Fruit fly (Drosophila melanogaster) whole organism, embryonic: ENCODE results near the gene Eig71Ei.

Source experiments
- Abd-B ChIP-seq: fragments of 200-800 bp; sonication (Bioruptor generic); optimal IDR thresholded peaks from 2 replicates; lab custom pipeline; 2018; ENCODE audit warnings: missing biosample characterization, mild to moderate bottlenecking, missing genetic modification characterization, moderate library complexity
- CG10147 ChIP-seq: fragments of 200-800 bp; sonication (Bioruptor generic); optimal IDR thresholded peaks from 2 replicates; lab custom pipeline; 2019; ENCODE audit warnings: missing biosample characterization, mild to moderate bottlenecking, missing genetic modification characterization, moderate library complexity
- CG10543 ChIP-seq: fragments of 200-800 bp; sonication (Bioruptor generic); optimal IDR thresholded peaks from 3 replicates; lab custom pipeline; 2017; ENCODE audit warnings: missing biosample characterization, mild to moderate bottlenecking, missing genetic modification characterization, moderate library complexity
- CG10959 ChIP-seq: fragments of 200-800 bp; sonication (Bioruptor generic); IDR thresholded peaks from 2 replicates; pipeline ENCODE4 v1.3.6; 2022; ENCODE audit warnings: missing biosample characterization, missing genetic modification characterization
- CG11456 ChIP-seq: fragments of 200-800 bp; sonication (Bioruptor generic); IDR thresholded peaks from 3 replicates; pipeline ENCODE4 v1.3.6; 2022; ENCODE audit warnings: missing biosample characterization, missing genetic modification characterization
- CG11504 ChIP-seq: fragments of 200-800 bp; sonication (Bioruptor generic); optimal IDR thresholded peaks from 3 replicates; lab custom pipeline; 2019; ENCODE audit warnings: missing biosample characterization, mild to moderate bottlenecking, missing genetic modification characterization, moderate library complexity
- CG12659 ChIP-seq: fragments of 200-800 bp; sonication (Bioruptor generic); optimal IDR thresholded peaks from 3 replicates; lab custom pipeline; 2017; ENCODE audit warnings: mild to moderate bottlenecking, missing biosample characterization, missing genetic modification reagents, missing genetic modification characterization
- CG12942 ChIP-seq: fragments of 200-800 bp; sonication (Bioruptor generic); optimal IDR thresholded peaks from 3 replicates; lab custom pipeline; 2016; ENCODE audit warnings: missing biosample characterization, missing genetic modification characterization
- CG13894 ChIP-seq: fragments of 200-800 bp; sonication (Bioruptor generic); optimal IDR thresholded peaks from 3 replicates; lab custom pipeline; 2018; ENCODE audit warnings: missing biosample characterization, mild to moderate bottlenecking, missing genetic modification characterization, moderate library complexity
- CG17385 ChIP-seq: fragments of 200-800 bp; sonication (Bioruptor generic); optimal IDR thresholded peaks from 3 replicates; lab custom pipeline; 2018; ENCODE audit warnings: missing biosample characterization, mild to moderate bottlenecking, missing genetic modification characterization
- CG2129 ChIP-seq: fragments of 200-800 bp; sonication (Bioruptor generic); IDR thresholded peaks from 2 replicates; pipeline ENCODE4 v1.3.6; 2022; ENCODE audit warnings: missing biosample characterization, missing genetic modification characterization; ENCODE audit not compliant: partially characterized antibody
- CG32767 ChIP-seq: fragments of 200-800 bp; sonication (Bioruptor generic); IDR thresholded peaks from 2 replicates; pipeline ENCODE4 v1.3.6; 2022; ENCODE audit warnings: missing biosample characterization, missing genetic modification characterization
- CG42726 ChIP-seq: fragments of 200-800 bp; sonication (Bioruptor generic); IDR thresholded peaks from 2 replicates; pipeline ENCODE4 v1.3.6; 2022; ENCODE audit warnings: missing biosample characterization, missing genetic modification characterization; ENCODE audit not compliant: partially characterized antibody
- CG43689 ChIP-seq: fragments of 200-800 bp; sonication (Bioruptor generic); IDR thresholded peaks from 2 replicates; pipeline ENCODE4 v1.3.6; 2022; ENCODE audit warnings: missing biosample characterization, missing genetic modification characterization
- CG6254 ChIP-seq: fragments of 200-800 bp; sonication (Bioruptor generic); optimal IDR thresholded peaks from 3 replicates; lab custom pipeline; 2017; ENCODE audit warnings: mild to moderate bottlenecking, missing biosample characterization, missing genetic modification reagents, missing genetic modification characterization
- CG6813 ChIP-seq: fragments of 200-800 bp; sonication (Bioruptor generic); optimal IDR thresholded peaks from 2 replicates; lab custom pipeline; 2017; ENCODE audit warnings: missing biosample characterization, missing genetic modification characterization, mild to moderate bottlenecking, moderate library complexity, missing genetic modification reagents
- CG7357 ChIP-seq: fragments of 200-800 bp; sonication (Bioruptor generic); IDR thresholded peaks from 3 replicates; pipeline ENCODE4 v1.3.6; 2022; ENCODE audit warnings: missing biosample characterization, missing genetic modification characterization
- CG7839 ChIP-seq: fragments of 200-800 bp; sonication (Bioruptor generic); optimal IDR thresholded peaks from 3 replicates; lab custom pipeline; 2018; ENCODE audit warnings: missing biosample characterization, mild to moderate bottlenecking, missing genetic modification characterization, moderate library complexity
- CG8478 ChIP-seq: fragments of >200 bp; optimal IDR thresholded peaks from 2 replicates; lab custom pipeline; 2018
- CHES-1-like ChIP-seq: fragments of 200-800 bp; sonication (Bioruptor generic); optimal IDR thresholded peaks from 2 replicates; lab custom pipeline; 2016; ENCODE audit warnings: missing biosample characterization, missing genetic modification characterization
- Dbx ChIP-seq: fragments of 200-800 bp; sonication (Bioruptor generic); IDR thresholded peaks from 3 replicates; pipeline ENCODE4 v1.3.6; 2022; ENCODE audit warnings: missing biosample characterization, missing genetic modification characterization
- Dref ChIP-seq: fragments of 200-800 bp; sonication (Bioruptor generic); IDR thresholded peaks from 2 replicates; pipeline ENCODE4 v1.3.6; 2022; ENCODE audit warnings: missing biosample characterization, missing genetic modification characterization
- Ets65A ChIP-seq: fragments of 200-800 bp; sonication (Bioruptor generic); peaks from one replicate; lab custom pipeline; 2016; ENCODE audit warnings: missing biosample characterization, missing genetic modification characterization
- Ets97D ChIP-seq: fragments of 200-800 bp; sonication (Bioruptor generic); optimal IDR thresholded peaks from 3 replicates; lab custom pipeline; 2016; ENCODE audit warnings: missing biosample characterization, missing genetic modification characterization
- Fer3 ChIP-seq: fragments of 200-800 bp; sonication (Bioruptor generic); optimal IDR thresholded peaks from 2 replicates; lab custom pipeline; 2018; ENCODE audit warnings: missing biosample characterization, mild to moderate bottlenecking, missing genetic modification characterization, moderate library complexity
- Gug ChIP-seq: fragments of 200-800 bp; sonication (Bioruptor generic); IDR thresholded peaks from 4 replicates; pipeline ENCODE4 v1.3.6; 2022; ENCODE audit warnings: missing biosample characterization, missing genetic modification characterization
- HmgD ChIP-seq: fragments of 200-800 bp; sonication (Bioruptor generic); optimal IDR thresholded peaks from 3 replicates; lab custom pipeline; 2016; ENCODE audit warnings: missing biosample characterization, missing genetic modification characterization
- Hmx ChIP-seq: fragments of 200-800 bp; sonication (Bioruptor generic); optimal IDR thresholded peaks from 2 replicates; lab custom pipeline; 2016; ENCODE audit warnings: missing biosample characterization, missing genetic modification characterization
- MBD-R2 ChIP-seq: fragments of 200-800 bp; sonication (Bioruptor generic); IDR thresholded peaks from 2 replicates; pipeline ENCODE4 v1.3.6; 2022; ENCODE audit warnings: missing biosample characterization, missing genetic modification characterization
- Myb ChIP-seq: fragments of 200-800 bp; sonication (Bioruptor generic); optimal IDR thresholded peaks from 2 replicates; lab custom pipeline; 2016; ENCODE audit warnings: missing biosample characterization, missing genetic modification characterization
- Six4 ChIP-seq: fragments of 200-800 bp; sonication (Bioruptor generic); optimal IDR thresholded peaks from 2 replicates; lab custom pipeline; 2016; ENCODE audit warnings: missing biosample characterization, missing genetic modification characterization
- Xrp1 ChIP-seq: fragments of 200-800 bp; sonication (Bioruptor generic); IDR thresholded peaks from 2 replicates; pipeline ENCODE4 v1.3.6; 2022; ENCODE audit warnings: missing biosample characterization, missing genetic modification characterization
- bigmax ChIP-seq: fragments of 200-800 bp; sonication (Bioruptor generic); optimal IDR thresholded peaks from 2 replicates; lab custom pipeline; 2018; ENCODE audit warnings: missing biosample characterization, mild to moderate bottlenecking, missing genetic modification characterization
- cato ChIP-seq: fragments of 200-800 bp; sonication (Bioruptor generic); optimal IDR thresholded peaks from 2 replicates; lab custom pipeline; 2016; ENCODE audit warnings: missing biosample characterization, missing genetic modification characterization, borderline replicate concordance
- chn ChIP-seq: fragments of 200-800 bp; sonication (Bioruptor generic); optimal IDR thresholded peaks from 2 replicates; lab custom pipeline; 2016; ENCODE audit warnings: missing biosample characterization, missing genetic modification characterization
- cwo ChIP-seq: fragments of 200-800 bp; sonication (Bioruptor generic); optimal IDR thresholded peaks from 3 replicates; lab custom pipeline; 2017; ENCODE audit warnings: missing biosample characterization, missing genetic modification characterization, mild to moderate bottlenecking, moderate library complexity, missing genetic modification reagents
- disco-r ChIP-seq: fragments of 200-800 bp; sonication (Bioruptor generic); optimal IDR thresholded peaks from 2 replicates; lab custom pipeline; 2016; ENCODE audit warnings: missing biosample characterization, missing genetic modification characterization
- exex ChIP-seq: fragments of 200-800 bp; sonication (Bioruptor generic); optimal IDR thresholded peaks from 4 replicates; lab custom pipeline; 2018; ENCODE audit warnings: missing biosample characterization, mild to moderate bottlenecking, missing genetic modification characterization, moderate library complexity
- grau ChIP-seq: fragments of 200-800 bp; optimal IDR thresholded peaks from 3 replicates; lab custom pipeline; 2019; ENCODE audit warnings: missing biosample characterization, mild to moderate bottlenecking, missing genetic modification characterization, moderate library complexity
- her ChIP-seq: fragments of 200-800 bp; sonication (Bioruptor generic); optimal IDR thresholded peaks from 2 replicates; lab custom pipeline; 2016; ENCODE audit warnings: missing biosample characterization, missing genetic modification characterization
- kay ChIP-seq: fragments of 200-800 bp; sonication (Bioruptor generic); optimal IDR thresholded peaks from 2 replicates; lab custom pipeline; 2016; ENCODE audit warnings: missing biosample characterization, missing genetic modification characterization
- klu ChIP-seq: fragments of 200-800 bp; sonication (Bioruptor generic); IDR thresholded peaks from 2 replicates; pipeline ENCODE4 v1.3.6; 2022; ENCODE audit warnings: missing biosample characterization, missing genetic modification characterization
- lov ChIP-seq, 2 experiments: fragments of 200-800 bp in 1 of 2; fragments of >200 bp in 1 of 2; sonication (Bioruptor generic) in 1 of 2; IDR thresholded peaks in 1 of 2; optimal IDR thresholded peaks in 1 of 2; 2 replicates in 1 of 2; 3 replicates in 1 of 2; pipeline versions ENCODE4 v1.3.6 to Lab custom; 2017 to 2022; ENCODE audit warnings: missing biosample characterization in 1 of 2, missing genetic modification characterization in 1 of 2
- pho ChIP-seq: fragments of 200-800 bp; sonication (Bioruptor generic); optimal IDR thresholded peaks from 2 replicates; lab custom pipeline; 2016; ENCODE audit warnings: missing biosample characterization, missing genetic modification characterization
- prd ChIP-seq, 3 experiments: fragments of >200 bp in 2 of 3; fragments of 200-800 bp in 1 of 3; sonication (Bioruptor generic) in 1 of 3; optimal IDR thresholded peaks in 2 of 3; IDR thresholded peaks in 1 of 3; 2 replicates in 2 of 3; 3 replicates in 1 of 3; pipeline versions ENCODE4 v1.3.6 to Lab custom; 2017 to 2022; ENCODE audit warnings: missing biosample characterization in 1 of 3, missing genetic modification characterization in 1 of 3
- repo ChIP-seq: fragments of 200-800 bp; sonication (Bioruptor generic); optimal IDR thresholded peaks from 2 replicates; lab custom pipeline; 2016; ENCODE audit warnings: missing biosample characterization, missing genetic modification characterization
- row ChIP-seq: fragments of 200-800 bp; sonication (Bioruptor generic); IDR thresholded peaks from 3 replicates; pipeline ENCODE4 v1.3.6; 2022; ENCODE audit warnings: missing biosample characterization, missing genetic modification characterization
- unpg ChIP-seq: fragments of 200-800 bp; sonication (Bioruptor generic); optimal IDR thresholded peaks from 3 replicates; lab custom pipeline; 2018; ENCODE audit warnings: missing biosample characterization, mild to moderate bottlenecking, missing genetic modification characterization, moderate library complexity
- z ChIP-seq: fragments of 200-800 bp; sonication (Bioruptor generic); IDR thresholded peaks from 3 replicates; pipeline ENCODE4 v1.3.6; 2022; ENCODE audit warnings: missing biosample characterization, missing genetic modification characterization

Eig71Ei gene

dm6 chr3L:15704250-15704985 lies 44.9 kb downstream of the Eig71Ei start (continued):
- peak; percentile 36 for TF ChIP-seq unpg (GFP tag; lab: Kevin White, UChicago)
- TF ChIP-seq lov (optimal IDR thresholded peaks at IDR 0.05; lab: Kevin White, UChicago) = no peak
- no peak for TF ChIP-seq lov (GFP tag; IDR thresholded peaks at IDR 0.05; lab: Robert Waterston, UW)
- TF ChIP-seq Ets97D = no peak
- TF ChIP-seq cato = peak; percentile 23
- TF ChIP-seq row (GFP tag; lab: Robert Waterston, UW) = peak; percentile 74
- TF ChIP-seq CG10147 = peak; percentile 16
- TF ChIP-seq MBD-R2 (GFP tag; lab: Robert Waterston, UW) = no peak
- TF ChIP-seq cwo (GFP tag; lab: Kevin White, UChicago) = peak; percentile 34
- TF ChIP-seq CG11504 (tag; lab: Kevin White, UChicago) = peak; percentile 83
- no peak for TF ChIP-seq CG11456
- peak; percentile 41; the same call in 1 of the 3 replicates for TF ChIP-seq CG7357 (GFP tag; lab: Robert Waterston, UW)
- peak; percentile 71 for TF ChIP-seq grau (tag; lab: Kevin White, UChicago)
- 0 out of 2 replicates have a peak, but pooled peaks have one; percentile 32 for TF ChIP-seq CG32767 (GFP tag; lab: Robert Waterston, UW)
- TF ChIP-seq Fer3 = no peak
- peak; percentile 42 for TF ChIP-seq Abd-B (GFP tag; lab: Kevin White, UChicago)
- peak; percentile 51 for TF ChIP-seq CG17385 (GFP tag; lab: Kevin White, UChicago)
- peak; percentile 60 for TF ChIP-seq Six4 (GFP tag; lab: Kevin White, UChicago)
- TF ChIP-seq chn (GFP tag; lab: Kevin White, UChicago) = no peak
- TF ChIP-seq Ets65A = no peak
- TF ChIP-seq CG2129 = no peak
- TF ChIP-seq CG10543 (GFP tag; lab: Kevin White, UChicago) = peak; percentile 8
- no peak for TF ChIP-seq her (GFP tag; lab: Kevin White, UChicago)
- peak; percentile 51 for TF ChIP-seq exex (tag; lab: Kevin White, UChicago)
- TF ChIP-seq CG10959 (GFP tag; lab: Robert Waterston, UW) = no peak
- peak; percentile 47 for TF ChIP-seq CG12659 (GFP tag; lab: Kevin White, UChicago)
- no peak for TF ChIP-seq kay
- TF ChIP-seq z (GFP tag; lab: Robert Waterston, UW) = no peak
- TF ChIP-seq CG12942 (GFP tag; lab: Kevin White, UChicago) = peak; percentile 16
- TF ChIP-seq CG6254 = peak; percentile 31
- no peak for TF ChIP-seq pho (GFP tag; lab: Kevin White, UChicago)
- TF ChIP-seq Myb (GFP tag; lab: Kevin White, UChicago) = no peak
- no peak for TF ChIP-seq Dref (GFP tag; lab: Robert Waterston, UW)
- no peak for TF ChIP-seq Dbx
- no peak for TF ChIP-seq Gug (GFP tag; lab: Robert Waterston, UW)
- TF ChIP-seq CG13894 = peak; percentile 60
- TF ChIP-seq repo (GFP tag; lab: Kevin White, UChicago) = no peak
- peak; percentile 66 for TF ChIP-seq Xrp1 (GFP tag; lab: Robert Waterston, UW)
- TF ChIP-seq prd (optimal IDR thresholded peaks at IDR 0.05; lab: Kevin White, UChicago) = no peak
- peak; percentile 57; the same call in 2 of the 3 replicates for TF ChIP-seq prd (GFP tag; IDR thresholded peaks at IDR 0.05; lab: Robert Waterston, UW)
- peak; percentile 78 for TF ChIP-seq CG7839 (tag; lab: Kevin White, UChicago)
- no peak for TF ChIP-seq CG8478
- TF ChIP-seq CHES-1-like (GFP tag; lab: Kevin White, UChicago) = no peak
- no peak for TF ChIP-seq bigmax
- 0 out of 2 replicates have a peak, but pooled peaks have one; percentile 32 for TF ChIP-seq klu
- no peak for TF ChIP-seq HmgD (GFP tag; lab: Kevin White, UChicago)
- TF ChIP-seq Hmx (GFP tag; lab: Kevin White, UChicago) = no peak
- TF ChIP-seq disco-r (GFP tag; lab: Kevin White, UChicago) = no peak
- no peak for TF ChIP-seq CG42726 (GFP tag; lab: Robert Waterston, UW)
- no peak for TF ChIP-seq CG43689 (GFP tag; lab: Robert Waterston, UW)
- TF ChIP-seq CG6813 (GFP tag; lab: Kevin White, UChicago) = no peak
